Worm (Caenorhabditis elegans) whole organism, mixed stage, embryonic: ENCODE data around the gene T16G1.4.

ENCODE experiments used
- M03D4.4 ChIP-seq: sonication (generic microtip); optimal IDR thresholded peaks from 2 replicates; lab custom pipeline; 2017; ENCODE audit warnings: mild to moderate bottlenecking, missing genetic modification characterization, missing compliant biosample characterization
- bed-3 ChIP-seq: fragments of 200-800 bp; sonication (Bioruptor generic); optimal IDR thresholded peaks from 3 replicates; lab custom pipeline; 2018; ENCODE audit warnings: mild to moderate bottlenecking, missing genetic modification characterization, moderate library complexity, missing compliant biosample characterization
- blmp-1 ChIP-seq: fragments of 150-350 bp; optimal IDR thresholded peaks from 2 replicates; lab custom pipeline; 2014; ENCODE audit warnings: missing biosample characterization, missing genetic modification characterization
- ceh-39 ChIP-seq: fragments of 150-350 bp; optimal IDR thresholded peaks from 2 replicates; lab custom pipeline; 2014; ENCODE audit warnings: missing biosample characterization, missing genetic modification characterization
- ceh-43 ChIP-seq: fragments of 200-800 bp; sonication (Bioruptor generic); optimal IDR thresholded peaks from 2 replicates; lab custom pipeline; 2018; ENCODE audit warnings: mild to moderate bottlenecking, missing genetic modification characterization, moderate library complexity, missing compliant biosample characterization
- ceh-83 ChIP-seq: fragments of 200-800 bp; sonication (Bioruptor generic); optimal IDR thresholded peaks from 2 replicates; lab custom pipeline; 2018; ENCODE audit warnings: mild to moderate bottlenecking, missing genetic modification characterization, missing compliant biosample characterization
- ces-1 ChIP-seq: fragments of 150-350 bp; optimal IDR thresholded peaks from 2 replicates; lab custom pipeline; 2014; ENCODE audit warnings: missing biosample characterization, missing genetic modification reagents, missing genetic modification characterization
- cnd-1 ChIP-seq: fragments of 200-800 bp; sonication (Bioruptor generic); optimal IDR thresholded peaks from 2 replicates; lab custom pipeline; 2018; ENCODE audit warnings: mild to moderate bottlenecking, missing genetic modification characterization, missing compliant biosample characterization
- drap-1 ChIP-seq: fragments of 200-800 bp; sonication (Bioruptor generic); optimal IDR thresholded peaks from 3 replicates; lab custom pipeline; 2018; ENCODE audit warnings: mild to moderate bottlenecking, missing genetic modification characterization, missing compliant biosample characterization
- elt-3 ChIP-seq: fragments of 150-350 bp; optimal IDR thresholded peaks from 2 replicates; lab custom pipeline; 2014; ENCODE audit warnings: missing biosample characterization, missing genetic modification characterization
- flh-1 ChIP-seq: fragments of 200-800 bp; sonication (Bioruptor generic); optimal IDR thresholded peaks from 2 replicates; lab custom pipeline; 2018; ENCODE audit warnings: mild to moderate bottlenecking, missing genetic modification characterization, moderate library complexity, missing compliant biosample characterization
- ham-2 ChIP-seq: fragments of 200-800 bp; sonication (Bioruptor generic); optimal IDR thresholded peaks from 2 replicates; lab custom pipeline; 2018; ENCODE audit warnings: mild to moderate bottlenecking, missing genetic modification characterization, missing compliant biosample characterization
- hlh-1 ChIP-seq: fragments of 150-350 bp; optimal IDR thresholded peaks from 2 replicates; lab custom pipeline; 2014; ENCODE audit warnings: missing biosample characterization, missing genetic modification reagents, missing genetic modification characterization
- lin-13 ChIP-seq: fragments of 150-350 bp; optimal IDR thresholded peaks from 2 replicates; lab custom pipeline; 2014; ENCODE audit warnings: missing biosample characterization, missing genetic modification characterization
- lin-32 ChIP-seq: fragments of 200-800 bp; sonication (Bioruptor generic); optimal IDR thresholded peaks from 2 replicates; lab custom pipeline; 2018; ENCODE audit warnings: mild to moderate bottlenecking, missing genetic modification characterization, missing compliant biosample characterization
- lsy-2 ChIP-seq: fragments of 150-350 bp; optimal IDR thresholded peaks from 2 replicates; lab custom pipeline; 2014; ENCODE audit warnings: missing biosample characterization, missing genetic modification characterization
- mab-5 ChIP-seq: fragments of 150-350 bp; optimal IDR thresholded peaks from 2 replicates; lab custom pipeline; 2014; ENCODE audit warnings: missing biosample characterization, missing genetic modification characterization
- mep-1 ChIP-seq: fragments of 150-350 bp; optimal IDR thresholded peaks from 2 replicates; lab custom pipeline; 2017; ENCODE audit warnings: missing biosample characterization, missing genetic modification reagents, missing genetic modification characterization, inconsistent platforms
- mls-2 ChIP-seq: sonication (generic microtip); optimal IDR thresholded peaks from 2 replicates; lab custom pipeline; 2016; ENCODE audit warnings: mild to moderate bottlenecking, missing genetic modification characterization, moderate library complexity, missing compliant biosample characterization
- nhr-12 ChIP-seq: fragments of 150-350 bp; optimal IDR thresholded peaks from 2 replicates; lab custom pipeline; 2014; ENCODE audit warnings: missing biosample characterization, missing genetic modification characterization
- nhr-2 ChIP-seq: fragments of 150-350 bp; optimal IDR thresholded peaks from 2 replicates; lab custom pipeline; 2014; ENCODE audit warnings: missing biosample characterization, missing genetic modification characterization
- nhr-237 ChIP-seq: fragments of 150-350 bp; optimal IDR thresholded peaks from 2 replicates; lab custom pipeline; 2014; ENCODE audit warnings: missing biosample characterization, missing genetic modification characterization
- nhr-28 ChIP-seq: fragments of 150-350 bp; optimal IDR thresholded peaks from 2 replicates; lab custom pipeline; 2014; ENCODE audit warnings: missing biosample characterization, missing genetic modification characterization
- nhr-76 ChIP-seq: sonication (generic microtip); optimal IDR thresholded peaks from 2 replicates; lab custom pipeline; 2017; ENCODE audit warnings: missing biosample characterization, missing genetic modification characterization
- pha-4 ChIP-seq: fragments of 150-350 bp; optimal IDR thresholded peaks from 2 replicates; lab custom pipeline; 2018; ENCODE audit warnings: missing biosample characterization, missing genetic modification reagents, missing genetic modification characterization
- sem-2 ChIP-seq: fragments of 200-800 bp; sonication (Bioruptor generic); optimal IDR thresholded peaks from 2 replicates; lab custom pipeline; 2018; ENCODE audit warnings: mild to moderate bottlenecking, missing genetic modification characterization, missing compliant biosample characterization
- snpc-4 ChIP-seq: fragments of 150-350 bp; optimal IDR thresholded peaks from 2 replicates; lab custom pipeline; 2014; ENCODE audit warnings: missing biosample characterization, missing genetic modification characterization
- sptf-1 ChIP-seq: sonication (generic microtip); optimal IDR thresholded peaks from 2 replicates; lab custom pipeline; 2017; ENCODE audit warnings: mild to moderate bottlenecking, missing genetic modification characterization, moderate library complexity, missing compliant biosample characterization
- tbx-8 ChIP-seq: fragments of 200-800 bp; sonication (Bioruptor generic); optimal IDR thresholded peaks from 2 replicates; lab custom pipeline; 2018; ENCODE audit warnings: mild to moderate bottlenecking, missing genetic modification characterization, moderate library complexity, missing compliant biosample characterization
- unc-120 ChIP-seq: sonication (generic microtip); optimal IDR thresholded peaks from 2 replicates; lab custom pipeline; 2017; ENCODE audit warnings: missing genetic modification characterization, missing compliant biosample characterization; ENCODE audit not compliant: poor library complexity, severe bottlenecking
- unc-39 ChIP-seq: fragments of 150-350 bp; optimal IDR thresholded peaks from 2 replicates; lab custom pipeline; 2014; ENCODE audit warnings: missing biosample characterization, missing genetic modification characterization
- unc-62 ChIP-seq: fragments of 150-350 bp; optimal IDR thresholded peaks from 2 replicates; lab custom pipeline; 2014; ENCODE audit warnings: missing biosample characterization, missing genetic modification reagents, missing genetic modification characterization
- zip-8 ChIP-seq: fragments of 150-350 bp; optimal IDR thresholded peaks from 2 replicates; lab custom pipeline; 2014; ENCODE audit warnings: missing biosample characterization, missing genetic modification characterization
- ztf-11 ChIP-seq: fragments of 150-350 bp; optimal IDR thresholded peaks from 2 replicates; lab custom pipeline; 2014; ENCODE audit warnings: missing biosample characterization, missing genetic modification characterization

T16G1.4 gene

DNA sequence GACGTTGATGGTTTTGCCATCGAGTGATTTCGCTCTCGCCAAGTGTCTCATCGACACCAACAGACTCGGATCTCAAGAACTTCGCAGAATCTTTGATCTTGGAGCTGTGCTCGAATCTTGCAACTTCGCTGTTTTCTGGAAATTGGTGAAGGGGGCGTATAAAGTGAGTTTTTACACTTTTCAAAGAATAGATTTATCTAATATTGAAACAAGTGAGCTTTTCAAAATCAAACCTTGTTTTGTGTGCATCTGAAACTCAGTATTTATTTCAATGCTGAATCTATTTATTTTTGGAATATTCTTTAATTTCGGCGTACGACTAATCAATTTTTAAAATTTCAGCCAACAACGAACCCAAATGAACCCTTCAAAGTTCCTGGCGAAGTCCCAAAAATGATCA is 12.6 kb upstream of the T16G1.4 start:
- TF ChIP-seq mls-2 (tag; lab: Kevin White, UChicago) (no peak), M03D4.4 (no peak), ham-2 (GFP tag; lab: Kevin White, UChicago) (no peak), ztf-11 (tag; lab: Kevin White, UChicago) (no peak), lin-32 (GFP tag; lab: Kevin White, UChicago) (no peak), snpc-4 (tag; lab: Kevin White, UChicago) (no peak), sptf-1 (tag; lab: Kevin White, UChicago) (no peak), cnd-1 (tag; lab: Kevin White, UChicago) (no peak), unc-120 (no peak), nhr-12 (no peak), elt-3 (tag; lab: Kevin White, UChicago) (no peak), mab-5 (tag; lab: Kevin White, UChicago) (no peak), ceh-39 (no peak), ceh-43 (GFP tag; lab: Kevin White, UChicago) (no peak), nhr-237 (tag; lab: Kevin White, UChicago) (no peak), zip-8 (tag; lab: Kevin White, UChicago) (no peak), flh-1 (GFP tag; lab: Kevin White, UChicago) (no peak)
- TF ChIP-seq, all 35 proteins: peak for 0

DNA sequence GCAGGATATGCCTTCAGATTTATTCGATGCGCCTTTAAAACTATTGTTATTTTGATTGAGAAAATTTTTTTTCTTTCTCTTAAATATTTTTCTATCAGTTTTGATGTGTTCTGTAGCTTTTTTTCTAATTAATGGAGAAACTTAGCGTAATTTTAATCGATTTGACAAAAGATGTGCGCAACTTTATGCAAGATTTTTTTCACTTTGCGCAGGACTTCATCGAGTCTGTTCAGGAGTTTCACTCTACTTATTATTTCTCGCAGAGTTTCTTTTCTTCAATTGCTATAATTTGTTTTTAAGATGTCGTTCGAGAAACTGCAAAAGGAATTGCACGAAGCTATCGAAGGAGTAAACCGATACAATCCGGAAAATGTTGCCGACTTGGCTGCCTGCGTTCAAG is 12.1 kb upstream of the T16G1.4 start, which contains the start of gene eif-3.K:
Gene eif-3.K (plus strand): TSS at position 301 of the 400 bp plus-strand sequence.
- TF ChIP-seq lin-32 (GFP tag; lab: Kevin White, UChicago) (no peak), tbx-8 (GFP tag; lab: Kevin White, UChicago) (no peak), unc-39 (no peak), nhr-2 (tag; lab: Kevin White, UChicago) (no peak), snpc-4 (tag; lab: Kevin White, UChicago) (no peak), ceh-39 (no peak)

DNA sequence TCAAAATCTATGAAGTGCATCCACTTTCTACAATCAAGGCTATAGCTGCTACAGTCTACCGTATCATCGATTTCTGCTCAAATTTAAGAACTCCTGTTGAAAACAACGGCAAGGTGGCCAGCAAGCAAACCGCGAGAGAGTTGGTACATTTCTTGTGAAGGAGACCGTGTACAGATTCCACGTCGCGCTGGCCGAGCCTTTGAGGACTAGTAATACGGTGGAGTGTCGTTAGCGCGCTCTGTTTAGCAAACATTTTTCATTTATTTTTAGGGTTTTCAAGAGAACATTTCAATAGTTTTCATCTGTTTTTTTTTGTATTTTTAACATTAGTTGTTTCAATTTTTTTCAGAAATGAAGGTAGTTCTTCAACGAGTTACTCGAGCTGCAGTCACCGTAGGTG is 10.6 kb upstream of the T16G1.4 start, which contains the start of gene pqn-68:
Gene pqn-68 (plus strand): TSS at position 350 of the 400 bp plus-strand sequence.
- TF ChIP-seq drap-1 (no peak), pha-4 (peak; percentile 8)

DNA sequence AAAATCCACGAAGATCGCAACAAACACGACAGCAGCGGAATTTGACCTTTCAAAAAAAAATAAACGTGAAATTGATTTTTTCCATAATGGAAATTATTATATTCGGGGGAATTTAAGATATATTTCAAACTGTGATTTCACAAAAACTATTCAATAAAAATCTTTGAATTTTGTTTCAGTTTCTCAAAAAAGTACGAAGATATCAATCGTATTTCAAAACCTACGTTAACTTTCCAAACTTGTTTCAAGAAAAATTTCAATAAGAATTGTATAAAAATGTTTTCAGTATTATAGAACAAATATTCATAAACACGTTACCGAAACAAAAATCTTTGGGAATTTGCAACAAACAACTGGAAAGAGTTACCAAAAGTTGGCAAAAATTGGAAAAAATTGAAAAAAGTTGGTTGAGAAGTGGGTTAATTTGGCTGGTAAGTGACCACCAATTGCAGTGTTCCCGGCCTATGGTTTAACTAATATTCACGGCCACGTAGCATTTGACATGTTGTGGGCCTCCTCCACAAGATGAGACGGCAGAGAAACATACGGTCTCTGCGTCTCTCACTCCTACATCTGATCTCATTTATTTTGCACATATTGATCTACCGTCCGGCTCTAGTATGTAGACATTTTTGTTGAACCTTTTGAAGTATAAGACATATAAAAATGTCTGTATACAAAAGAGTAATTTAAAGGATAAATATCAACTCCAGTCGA is 9.3 kb upstream of the T16G1.4 start, which contains the start of the genes T16G1.9 and T16G1.18:
Gene T16G1.9 (minus strand): TSS at position 51 of the 717 bp plus-strand sequence.
Gene T16G1.18 (plus strand): TSS at position 493 of the 717 bp plus-strand sequence.
- TF ChIP-seq lsy-2 (no peak), flh-1 (GFP tag; lab: Kevin White, UChicago) (no peak), lin-13 (peak; percentile 14), hlh-1 (peak; percentile 50), drap-1 (no peak), ceh-43 (GFP tag; lab: Kevin White, UChicago) (no peak), nhr-2 (tag; lab: Kevin White, UChicago) (no peak), ceh-83 (GFP tag; lab: Kevin White, UChicago) (no peak), blmp-1 (tag; lab: Kevin White, UChicago) (no peak), mep-1 (tag; lab: Kevin White, UChicago) (peak; percentile 17), ztf-11 (tag; lab: Kevin White, UChicago) (no peak), nhr-28 (no peak), nhr-237 (tag; lab: Kevin White, UChicago) (peak; percentile 12), lin-32 (GFP tag; lab: Kevin White, UChicago) (no peak), unc-39 (no peak), nhr-76 (tag; lab: Kevin White, UChicago) (no peak), pha-4 (peak; percentile 11), ces-1 (GFP tag; lab: Kevin White, UChicago) (peak; percentile 90), bed-3 (GFP tag; lab: Kevin White, UChicago) (no peak), sem-2 (GFP tag; lab: Kevin White, UChicago) (no peak)

DNA sequence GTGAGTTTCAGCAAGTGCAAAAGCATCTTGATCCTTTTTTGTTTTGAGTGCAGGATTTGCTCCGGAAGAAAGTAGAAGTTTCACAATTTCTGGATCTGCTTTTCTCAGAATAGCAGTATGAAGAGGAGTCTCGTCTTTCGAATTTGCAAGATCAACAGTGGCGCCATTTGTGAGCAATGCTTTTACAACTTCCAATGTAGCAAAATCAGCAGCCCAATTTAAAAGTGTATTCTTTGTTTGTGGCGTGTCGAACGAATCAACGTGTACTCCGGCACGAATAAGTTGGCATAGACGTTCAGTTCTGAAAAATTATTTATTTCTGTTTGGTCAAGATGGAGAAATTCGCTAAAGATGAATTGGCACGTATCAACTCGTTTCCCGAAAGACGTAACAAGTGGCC is 8.0 kb upstream of the T16G1.4 start, which contains the start of gene T16G1.13:
Gene T16G1.13 (plus strand): TSS at position 301 of the 400 bp plus-strand sequence.
- TF ChIP-seq nhr-2 (tag; lab: Kevin White, UChicago), result no peak
- no peak for TF ChIP-seq unc-62 (GFP tag; lab: Kevin White, UChicago)
- no peak for TF ChIP-seq ceh-83 (GFP tag; lab: Kevin White, UChicago)
- TF ChIP-seq lin-13, result no peak
- TF ChIP-seq cnd-1 (tag; lab: Kevin White, UChicago), result no peak
- TF ChIP-seq ceh-43 (GFP tag; lab: Kevin White, UChicago), result no peak
- no peak for TF ChIP-seq zip-8 (tag; lab: Kevin White, UChicago)
